Worm (Caenorhabditis elegans) whole organism, L3 larva: ENCODE data around the gene sto-6.

ENCODE experiments used
- aly-2 ChIP-seq: fragments of 150-350 bp; optimal IDR thresholded peaks from 2 replicates; lab custom pipeline; 2014; ENCODE audit warnings: missing biosample characterization, missing genetic modification characterization
- ceh-82 ChIP-seq: fragments of 150-350 bp; optimal IDR thresholded peaks from 2 replicates; lab custom pipeline; 2014; ENCODE audit warnings: missing biosample characterization, missing genetic modification characterization
- ceh-9 ChIP-seq: sonication (generic microtip); optimal IDR thresholded peaks from 2 replicates; lab custom pipeline; 2018; ENCODE audit warnings: missing biosample characterization, missing genetic modification characterization
- egl-27 ChIP-seq: sonication (generic microtip); optimal IDR thresholded peaks from 4 replicates; lab custom pipeline; 2017; ENCODE audit warnings: missing biosample characterization, missing genetic modification reagents, missing genetic modification characterization
- egl-5 ChIP-seq: fragments of 150-350 bp; optimal IDR thresholded peaks from 2 replicates; lab custom pipeline; 2017; ENCODE audit warnings: missing biosample characterization, missing genetic modification reagents, missing genetic modification characterization, inconsistent platforms
- elt-1 ChIP-seq: fragments of 150-350 bp; optimal IDR thresholded peaks from 2 replicates; lab custom pipeline; 2014; ENCODE audit warnings: missing biosample characterization, missing genetic modification characterization
- elt-2 ChIP-seq: sonication (generic microtip); optimal IDR thresholded peaks from 2 replicates; lab custom pipeline; 2016; ENCODE audit warnings: missing genetic modification reagents, mild to moderate bottlenecking, missing genetic modification characterization, missing compliant biosample characterization
- eor-1 ChIP-seq, 2 experiments: fragments of 150-350 bp; optimal IDR thresholded peaks; 2 replicates each; lab custom pipeline; 2014 to 2018; ENCODE audit warnings: missing biosample characterization in 2 of 2, missing genetic modification characterization in 2 of 2
- fkh-10 ChIP-seq: sonication (generic microtip); optimal IDR thresholded peaks from 2 replicates; lab custom pipeline; 2017; ENCODE audit warnings: missing biosample characterization, missing genetic modification reagents, missing genetic modification characterization
- fos-1 ChIP-seq: fragments of 150-350 bp; optimal IDR thresholded peaks from 2 replicates; lab custom pipeline; 2014; ENCODE audit warnings: missing biosample characterization, missing genetic modification characterization
- hmg-11 ChIP-seq: sonication (generic microtip); optimal IDR thresholded peaks from 2 replicates; lab custom pipeline; 2016; ENCODE audit warnings: missing genetic modification characterization, missing compliant biosample characterization
- jun-1 ChIP-seq: fragments of 150-350 bp; optimal IDR thresholded peaks from 2 replicates; lab custom pipeline; 2014; ENCODE audit warnings: missing biosample characterization, missing genetic modification reagents, missing genetic modification characterization
- lin-39 ChIP-seq: fragments of 150-350 bp; optimal IDR thresholded peaks from 2 replicates; lab custom pipeline; 2018; ENCODE audit warnings: missing biosample characterization, missing genetic modification reagents, missing genetic modification characterization
- lsy-12 ChIP-seq: sonication (generic microtip); optimal IDR thresholded peaks from 2 replicates; lab custom pipeline; 2016; ENCODE audit warnings: mild to moderate bottlenecking, missing genetic modification characterization, missing compliant biosample characterization
- mml-1 ChIP-seq: fragments of 150-350 bp; sonication (generic microtip); optimal IDR thresholded peaks from 3 replicates; lab custom pipeline; 2014; ENCODE audit warnings: missing biosample characterization, missing genetic modification characterization
- nhr-12 ChIP-seq: fragments of 150-350 bp; optimal IDR thresholded peaks from 2 replicates; lab custom pipeline; 2014; ENCODE audit warnings: missing biosample characterization, missing genetic modification characterization
- nhr-76 ChIP-seq: fragments of 150-350 bp; sonication (generic microtip); optimal IDR thresholded peaks from 5 replicates; lab custom pipeline; 2014; ENCODE audit warnings: missing biosample characterization, missing genetic modification characterization
- pha-4 ChIP-seq: fragments of 150-350 bp; optimal IDR thresholded peaks from 2 replicates; lab custom pipeline; 2014; ENCODE audit warnings: missing biosample characterization, missing genetic modification reagents, missing genetic modification characterization
- pqm-1 ChIP-seq: fragments of 150-350 bp; optimal IDR thresholded peaks from 2 replicates; lab custom pipeline; 2017; ENCODE audit warnings: missing biosample characterization, missing genetic modification characterization, inconsistent platforms
- snpc-4 ChIP-seq: fragments of 150-350 bp; optimal IDR thresholded peaks from 2 replicates; lab custom pipeline; 2014; ENCODE audit warnings: missing biosample characterization, missing genetic modification characterization
- tbx-2 ChIP-seq: sonication (generic microtip); optimal IDR thresholded peaks from 2 replicates; lab custom pipeline; 2016; ENCODE audit warnings: mild to moderate bottlenecking, missing genetic modification characterization, missing compliant biosample characterization
- unc-39 ChIP-seq: sonication (generic microtip); optimal IDR thresholded peaks from 4 replicates; lab custom pipeline; 2017; ENCODE audit warnings: missing biosample characterization, missing genetic modification characterization
- unc-62 ChIP-seq: fragments of 150-350 bp; sonication (generic microtip); optimal IDR thresholded peaks from 4 replicates; lab custom pipeline; 2014; ENCODE audit warnings: missing biosample characterization, missing genetic modification reagents, missing genetic modification characterization

Gene sto-6

DNA sequence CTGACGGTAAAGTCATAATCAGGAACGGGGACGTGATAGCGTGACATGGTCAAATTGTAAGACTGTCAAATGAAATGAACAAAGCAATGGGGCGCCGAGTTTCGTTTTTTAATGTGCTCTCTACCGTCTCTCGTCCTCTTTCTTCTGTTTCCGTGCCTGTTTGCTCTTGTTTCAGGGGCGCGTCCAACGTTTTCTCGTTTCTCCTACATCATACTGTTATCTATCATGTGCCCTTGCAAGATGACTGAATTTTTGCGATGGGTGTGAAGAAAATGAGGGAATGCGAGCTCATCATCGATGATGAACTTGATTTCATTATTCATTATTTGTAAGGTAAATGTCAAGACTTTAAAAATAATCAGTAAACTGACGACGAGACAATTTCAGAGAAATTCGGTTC lies 48.6 kb downstream of the sto-6 start, which contains the start of gene T04F8.7:
Gene T04F8.7 (minus strand): TSS at position 130 of the 400 bp plus-strand sequence.
- no peak for TF ChIP-seq ceh-82 (tag; lab: Kevin White, UChicago)
- peak; percentile 15 for TF ChIP-seq jun-1 (tag; lab: Kevin White, UChicago)
- peak; percentile 91 for TF ChIP-seq elt-2 (tag; lab: Kevin White, UChicago)
- TF ChIP-seq snpc-4 (tag; lab: Kevin White, UChicago): no peak
- no peak for TF ChIP-seq ceh-9
- TF ChIP-seq nhr-76 (tag; lab: Kevin White, UChicago): no peak
- TF ChIP-seq egl-5 (tag; lab: Kevin White, UChicago): no peak
- TF ChIP-seq unc-39: no peak
- TF ChIP-seq hmg-11 (tag; lab: Kevin White, UChicago): no peak
- TF ChIP-seq egl-27 (tag; lab: Kevin White, UChicago): no peak
- no peak for TF ChIP-seq tbx-2 (tag; lab: Kevin White, UChicago)
- no peak for TF ChIP-seq elt-1
- no peak for TF ChIP-seq aly-2
- TF ChIP-seq pqm-1 (tag; lab: Kevin White, UChicago): peak; percentile 79

DNA sequence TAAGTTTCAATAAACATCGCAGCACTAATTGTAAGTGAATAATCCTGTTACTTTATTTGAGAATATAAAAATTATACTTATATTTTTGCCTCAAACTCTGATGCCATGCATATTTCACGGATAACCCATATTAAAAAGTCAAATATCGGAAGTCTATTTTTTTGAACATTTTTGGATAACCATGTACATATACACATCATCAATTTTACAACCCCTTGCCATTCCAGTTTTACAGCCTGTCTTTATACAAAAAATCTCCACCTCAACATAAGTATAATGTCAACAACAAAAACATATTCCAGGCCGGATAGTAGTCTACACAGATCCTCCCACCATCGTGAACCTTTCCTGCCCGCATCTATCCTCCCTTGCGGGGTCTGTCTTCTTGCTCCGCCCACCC lies 52.1 kb downstream of the sto-6 start, which contains the start of gene hnd-1:
Gene hnd-1 (plus strand): TSS at position 301 of the 400 bp plus-strand sequence.
- TF ChIP-seq lin-39 (tag; lab: Kevin White, UChicago) (no peak), eor-1 (tag; optimal IDR thresholded peaks at IDR 0.05; lab: Kevin White, UChicago) (no peak), nhr-12 (tag; lab: Kevin White, UChicago) (no peak), mml-1 (tag; lab: Kevin White, UChicago) (no peak), lsy-12 (tag; lab: Kevin White, UChicago) (no peak), pqm-1 (tag; lab: Kevin White, UChicago) (no peak), unc-62 (GFP tag; lab: Kevin White, UChicago) (no peak), fkh-10 (GFP tag; lab: Kevin White, UChicago) (no peak), elt-2 (tag; lab: Kevin White, UChicago) (no peak), hmg-11 (tag; lab: Kevin White, UChicago) (no peak), fos-1 (tag; lab: Kevin White, UChicago) (no peak), ceh-9 (no peak), pha-4 (tag; lab: Kevin White, UChicago) (no peak)
